Worm (Caenorhabditis elegans) whole organism, young adult: Measurements from ENCODE around the gene F55C9.14.
"Not testable (repeated sequence)": the region's sequence is repeated elsewhere in the genome, so short reads cannot be mapped to it uniquely, and the experiment has no call there.

Source experiments
- B0261.1 ChIP-seq: sonication (generic microtip); optimal IDR thresholded peaks from 2 replicates; lab custom pipeline; 2016; ENCODE audit warnings: mild to moderate bottlenecking, missing genetic modification characterization, moderate library complexity, missing compliant biosample characterization
- C06A6.2 ChIP-seq: fragments of 200-800 bp; sonication (Bioruptor generic); conservative IDR thresholded peaks from 2 replicates; pipeline ENCODE4 v1.3.6; 2022; ENCODE audit warnings: missing genetic modification characterization, missing compliant biosample characterization
- C17E4.6 ChIP-seq: fragments of 200-800 bp; sonication (Bioruptor generic); IDR thresholded peaks from 2 replicates; pipeline ENCODE4 v1.3.6; 2022; ENCODE audit warnings: missing genetic modification reagents, missing genetic modification characterization, missing compliant biosample characterization
- D2030.7 ChIP-seq: fragments of 200-800 bp; sonication (Bioruptor generic); IDR thresholded peaks from 2 replicates; pipeline ENCODE4 v1.3.6; 2022; ENCODE audit warnings: missing genetic modification reagents, missing genetic modification characterization, missing compliant biosample characterization
- F22D6.2 ChIP-seq: sonication (generic microtip); optimal IDR thresholded peaks from 2 replicates; lab custom pipeline; 2016; ENCODE audit warnings: mild to moderate bottlenecking, missing genetic modification characterization, missing compliant biosample characterization
- F57C9.4 ChIP-seq: sonication (generic microtip); optimal IDR thresholded peaks from 2 replicates; lab custom pipeline; 2017; ENCODE audit warnings: mild to moderate bottlenecking, missing genetic modification characterization, missing compliant biosample characterization
- K11D2.4 ChIP-seq: fragments of 200-800 bp; sonication (Bioruptor generic); IDR thresholded peaks from 2 replicates; pipeline ENCODE4 v1.3.6; 2022; ENCODE audit warnings: missing genetic modification reagents, missing genetic modification characterization, missing compliant biosample characterization
- Y53F4B.3 ChIP-seq: fragments of 200-800 bp; sonication (Bioruptor generic); IDR thresholded peaks from 2 replicates; pipeline ENCODE4 v1.3.6; 2022; ENCODE audit warnings: missing genetic modification reagents, missing genetic modification characterization, missing compliant biosample characterization
- Y56A3A.18 ChIP-seq: fragments of 200-800 bp; sonication (Bioruptor generic); IDR thresholded peaks from 2 replicates; pipeline ENCODE4 v1.3.6; 2022; ENCODE audit warnings: missing genetic modification reagents, missing genetic modification characterization, missing compliant biosample characterization
- ZK185.1 ChIP-seq: sonication (generic microtip); optimal IDR thresholded peaks from 2 replicates; lab custom pipeline; 2016; ENCODE audit warnings: mild to moderate bottlenecking, missing genetic modification characterization, missing compliant biosample characterization; ENCODE audit not compliant: poor library complexity, severe bottlenecking
- ama-1 ChIP-seq, 3 experiments: fragments of 150-350 bp in 1 of 3; sonication (generic microtip) in 2 of 3; optimal IDR thresholded peaks; 2 replicates each; lab custom pipeline; 2014 to 2018; ENCODE audit warnings: missing biosample characterization in 2 of 3, missing genetic modification characterization in 2 of 3, missing genetic modification reagents in 2 of 3
- atf-7 ChIP-seq: sonication (generic microtip); optimal IDR thresholded peaks from 2 replicates; lab custom pipeline; 2017; ENCODE audit warnings: mild to moderate bottlenecking, missing genetic modification characterization, missing compliant biosample characterization
- attf-5 ChIP-seq: fragments of 200-800 bp; sonication (Bioruptor generic); optimal IDR thresholded peaks from 2 replicates; lab custom pipeline; 2018; ENCODE audit warnings: mild to moderate bottlenecking, missing genetic modification characterization, missing compliant biosample characterization
- attf-6 ChIP-seq: fragments of 200-800 bp; sonication (Bioruptor generic); IDR thresholded peaks from 2 replicates; pipeline ENCODE4 v1.3.6; 2022; ENCODE audit warnings: missing genetic modification reagents, missing genetic modification characterization, missing compliant biosample characterization
- ceh-27 ChIP-seq: fragments of 200-800 bp; sonication (Bioruptor generic); optimal IDR thresholded peaks from 2 replicates; lab custom pipeline; 2018; ENCODE audit warnings: mild to moderate bottlenecking, missing genetic modification characterization, moderate library complexity, missing compliant biosample characterization
- ceh-40 ChIP-seq: fragments of 200-800 bp; sonication (Bioruptor generic); IDR thresholded peaks from 2 replicates; pipeline ENCODE4 v1.3.6; 2022; ENCODE audit warnings: missing genetic modification characterization, missing compliant biosample characterization
- efl-1 ChIP-seq: fragments of 150-350 bp; optimal IDR thresholded peaks from 2 replicates; lab custom pipeline; 2014; ENCODE audit warnings: missing biosample characterization, missing genetic modification reagents, missing genetic modification characterization
- gei-17 ChIP-seq: fragments of 200-800 bp; sonication (Bioruptor generic); optimal IDR thresholded peaks from 2 replicates; lab custom pipeline; 2018; ENCODE audit warnings: mild to moderate bottlenecking, missing genetic modification characterization, missing compliant biosample characterization
- hlh-26 ChIP-seq: fragments of 200-800 bp; sonication (Bioruptor generic); conservative IDR thresholded peaks from 2 replicates; pipeline ENCODE4 v1.3.6; 2022; ENCODE audit warnings: missing genetic modification reagents, missing genetic modification characterization, missing compliant biosample characterization
- hrde-1 ChIP-seq: sonication (generic microtip); optimal IDR thresholded peaks from 2 replicates; lab custom pipeline; 2016; ENCODE audit warnings: missing genetic modification characterization, mild to moderate bottlenecking, missing compliant biosample characterization, moderate library complexity, missing genotype, missing genetic modification reagents, borderline replicate concordance
- hsf-1 ChIP-seq: fragments of 200-800 bp; sonication (Bioruptor generic); IDR thresholded peaks from 2 replicates; pipeline ENCODE4 v1.3.6; 2022; ENCODE audit warnings: missing genetic modification reagents, missing genetic modification characterization, missing compliant biosample characterization
- let-526 ChIP-seq: fragments of 200-800 bp; sonication (Bioruptor generic); IDR thresholded peaks from 2 replicates; pipeline ENCODE4 v1.3.6; 2022; ENCODE audit warnings: missing genetic modification reagents, missing genetic modification characterization, missing compliant biosample characterization
- lin-40 ChIP-seq: sonication (generic microtip); optimal IDR thresholded peaks from 2 replicates; lab custom pipeline; 2016; ENCODE audit warnings: missing genetic modification characterization, mild to moderate bottlenecking, missing compliant biosample characterization, missing genotype, missing genetic modification reagents
- lir-1 ChIP-seq: fragments of 200-800 bp; sonication (Bioruptor generic); conservative IDR thresholded peaks from 2 replicates; pipeline ENCODE4 v1.3.6; 2022; ENCODE audit warnings: missing genetic modification reagents, missing genetic modification characterization, missing compliant biosample characterization
- lsl-1 ChIP-seq: fragments of 200-800 bp; sonication (Bioruptor generic); optimal IDR thresholded peaks from 2 replicates; lab custom pipeline; 2018; ENCODE audit warnings: mild to moderate bottlenecking, missing genetic modification characterization, moderate library complexity, missing compliant biosample characterization
- madf-10 ChIP-seq: sonication (generic microtip); optimal IDR thresholded peaks from 2 replicates; lab custom pipeline; 2016; ENCODE audit warnings: mild to moderate bottlenecking, missing genetic modification characterization, missing compliant biosample characterization
- mxl-1 ChIP-seq: sonication (generic microtip); optimal IDR thresholded peaks from 2 replicates; lab custom pipeline; 2016; ENCODE audit warnings: missing genetic modification characterization, missing compliant biosample characterization
- nfya-2 ChIP-seq: fragments of 200-800 bp; sonication (Bioruptor generic); IDR thresholded peaks from 2 replicates; pipeline ENCODE4 v1.3.6; 2022; ENCODE audit warnings: missing genetic modification reagents, missing genetic modification characterization, missing compliant biosample characterization
- nhr-179 ChIP-seq: sonication (generic microtip); optimal IDR thresholded peaks from 2 replicates; lab custom pipeline; 2016; ENCODE audit warnings: mild to moderate bottlenecking, missing genetic modification characterization, missing compliant biosample characterization
- nhr-27 ChIP-seq: fragments of 200-800 bp; sonication (Bioruptor generic); optimal IDR thresholded peaks from 2 replicates; lab custom pipeline; 2018; ENCODE audit warnings: mild to moderate bottlenecking, missing genetic modification characterization, moderate library complexity, missing compliant biosample characterization
- nhr-80 ChIP-seq: sonication (generic microtip); optimal IDR thresholded peaks from 2 replicates; lab custom pipeline; 2016; ENCODE audit warnings: missing genetic modification characterization, missing compliant biosample characterization
- snpc-1.3 ChIP-seq: sonication (generic microtip); optimal IDR thresholded peaks from 2 replicates; lab custom pipeline; 2017; ENCODE audit warnings: missing genetic modification characterization, mild to moderate bottlenecking, missing compliant biosample characterization, antibody characterized with exemption, moderate library complexity, missing genotype, missing genetic modification reagents; ENCODE audit not compliant: insufficient read depth
- snpc-3.4 ChIP-seq: sonication (generic microtip); optimal IDR thresholded peaks from 2 replicates; lab custom pipeline; 2017; ENCODE audit warnings: missing genetic modification characterization, mild to moderate bottlenecking, missing compliant biosample characterization, antibody characterized with exemption, moderate library complexity, missing genotype, missing genetic modification reagents
- sptf-2 ChIP-seq: fragments of 200-800 bp; sonication (Bioruptor generic); optimal IDR thresholded peaks from 2 replicates; lab custom pipeline; 2018; ENCODE audit warnings: mild to moderate bottlenecking, missing genetic modification characterization, missing compliant biosample characterization
- xnd-1 ChIP-seq: sonication (generic microtip); optimal IDR thresholded peaks from 2 replicates; lab custom pipeline; 2016; ENCODE audit warnings: missing genotype, missing genetic modification reagents, missing genetic modification characterization, missing compliant biosample characterization
- zim-3 ChIP-seq: sonication (generic microtip); optimal IDR thresholded peaks from 2 replicates; lab custom pipeline; 2017; ENCODE audit warnings: mild to moderate bottlenecking, missing genetic modification characterization, moderate library complexity, missing compliant biosample characterization
- ztf-22 ChIP-seq: fragments of 200-800 bp; sonication (Bioruptor generic); optimal IDR thresholded peaks from 2 replicates; lab custom pipeline; 2018; ENCODE audit warnings: mild to moderate bottlenecking, missing genetic modification characterization, moderate library complexity, missing compliant biosample characterization

The F55C9.14 gene

ce11 chrV:19317058-19317457 is 17.7 kb downstream of the F55C9.14 start, which contains the start of gene srh-208:
Gene srh-208 (plus strand): TSS chrV:19317358.
- not testable (repeated sequence) for TF ChIP-seq ztf-22 (GFP tag; lab: Kevin White, UChicago); ZK185.1 (tag; lab: Kevin White, UChicago); xnd-1 (tag; lab: Kevin White, UChicago)

DNA sequence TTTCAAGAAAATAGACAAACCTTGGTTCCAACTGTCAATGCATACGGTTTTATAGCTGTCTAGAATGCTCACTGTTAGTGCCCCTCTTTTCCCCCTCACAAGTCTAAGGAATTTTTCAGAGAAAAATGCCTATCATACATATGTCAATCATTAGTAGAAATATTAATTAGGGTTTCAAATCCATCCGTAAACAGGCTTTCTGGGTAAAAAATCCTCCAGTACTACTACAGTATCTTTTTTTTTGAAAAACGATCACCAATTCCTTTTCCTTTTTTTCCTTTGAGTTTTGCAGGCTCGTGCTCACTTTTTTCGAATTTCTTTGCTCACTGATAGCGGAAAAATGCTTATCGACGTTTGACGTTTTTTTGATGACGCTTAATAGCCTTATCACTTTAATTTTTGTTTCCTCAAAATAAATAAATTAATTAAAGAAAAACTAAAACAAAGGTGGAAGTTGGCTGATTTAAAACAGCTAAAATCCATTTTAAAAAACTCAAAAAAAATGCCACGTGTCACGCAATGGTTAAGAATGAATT is 20.2 kb downstream of the F55C9.14 start, which contains the start of gene C43D7.7:
Gene C43D7.7, minus strand, starts transcription at position 51 of the 536 bp plus-strand sequence.
- peak; percentile 36 for TF ChIP-seq nhr-80 (tag; lab: Kevin White, UChicago)
- no peak for TF ChIP-seq sptf-2 (GFP tag; lab: Kevin White, UChicago)
- TF ChIP-seq, all 124 proteins: peak for 1

- no peak for TF ChIP-seq nfya-2 (GFP tag; lab: Robert Waterston, UW)
Measured at ce11 chrV:19320385-19320784, 21.0 kb downstream of the F55C9.14 start, which contains the start of gene sdz-6. Gene sdz-6 (plus strand): TSS chrV:19320613.

DNA sequence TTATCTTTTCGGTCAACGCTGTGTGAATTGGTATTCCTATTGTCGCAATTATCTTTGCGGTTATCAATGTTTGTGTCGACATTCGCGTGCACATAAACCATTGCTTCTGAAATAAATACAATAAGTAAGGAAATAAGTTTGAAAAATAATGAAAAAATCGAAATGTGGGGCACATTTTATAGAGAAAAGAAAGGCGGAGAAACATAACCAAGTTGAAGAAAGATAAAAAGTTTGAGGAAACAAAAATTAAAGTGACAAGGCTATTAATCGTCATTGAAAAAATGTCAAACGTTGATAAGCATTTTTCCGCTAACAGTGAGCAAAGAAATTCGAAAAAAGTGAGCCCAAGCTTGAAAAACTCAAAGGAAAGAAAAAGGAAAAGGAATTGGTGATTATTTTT is 23.0 kb downstream of the F55C9.14 start, which contains the start of gene C43D7.4:
Gene C43D7.4, minus strand, starts transcription at position 101 of the 400 bp plus-strand sequence.
- TF ChIP-seq snpc-1.3 (tag; lab: Kevin White, UChicago) = no peak

DNA sequence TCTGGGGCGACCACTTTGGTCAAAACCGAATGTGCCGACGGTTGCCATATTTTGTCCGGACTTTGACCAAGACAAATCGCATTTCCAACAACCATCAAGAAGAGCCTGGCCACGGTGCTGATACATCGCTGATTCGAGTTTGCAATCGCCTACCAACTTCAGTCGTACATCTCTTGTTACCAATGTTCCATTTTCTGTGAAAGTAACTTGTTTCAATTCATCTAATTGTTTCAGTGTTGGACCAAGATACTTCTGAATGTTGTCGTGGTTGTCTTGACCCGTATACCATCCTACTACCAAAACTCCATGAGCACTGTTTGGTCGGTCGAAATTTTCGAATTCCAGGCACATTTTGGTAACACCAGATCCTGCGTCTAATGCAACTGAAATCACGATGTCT is 26.1 kb downstream of the F55C9.14 start:
- TF ChIP-seq ceh-27 = no peak
- no peak for TF ChIP-seq ama-1 (optimal IDR thresholded peaks at IDR 0.05; lab: Kevin White, UChicago)
- TF ChIP-seq ama-1 (GFP tag; optimal IDR thresholded peaks at IDR 0.05; lab: Kevin White, UChicago) = no peak
- TF ChIP-seq lin-40 (tag; lab: Kevin White, UChicago) = no peak
- no peak for TF ChIP-seq ztf-22 (GFP tag; lab: Kevin White, UChicago)
- no peak for TF ChIP-seq snpc-1.3 (tag; lab: Kevin White, UChicago)
- no peak for TF ChIP-seq hrde-1 (tag; lab: Kevin White, UChicago)
- TF ChIP-seq lir-1 = no peak
- no peak for TF ChIP-seq B0261.1
- no peak for TF ChIP-seq nhr-179
- no peak for TF ChIP-seq lsl-1
- no peak for TF ChIP-seq C06A6.2 (GFP tag; lab: Robert Waterston, UW)
- no peak for TF ChIP-seq Y56A3A.18 (GFP tag; lab: Robert Waterston, UW)
- TF ChIP-seq C17E4.6 = no peak
- no peak for TF ChIP-seq attf-6 (GFP tag; lab: Robert Waterston, UW)
- TF ChIP-seq F57C9.4 (tag; lab: Kevin White, UChicago) = no peak
- no peak for TF ChIP-seq atf-7
- TF ChIP-seq, all 124 proteins: peak for 0

DNA sequence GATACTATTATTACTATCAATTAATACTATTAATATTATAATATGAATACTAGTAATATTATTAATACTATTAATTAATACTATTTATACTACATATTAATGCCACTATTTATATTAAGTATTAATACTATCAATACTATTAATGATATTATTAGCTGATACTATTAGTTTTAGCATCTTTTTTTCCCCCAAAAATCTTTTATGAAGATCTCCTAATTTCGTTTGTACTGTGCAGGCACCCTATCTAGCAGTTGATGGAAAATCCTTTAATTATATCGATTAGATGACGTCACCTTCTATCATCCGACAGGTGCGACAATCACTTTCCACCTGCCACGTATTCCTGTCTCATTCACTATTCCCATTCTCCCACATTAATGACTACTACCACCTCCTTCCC is 29.9 kb downstream of the F55C9.14 start, which contains the start of gene fbxb-65:
Gene fbxb-65, plus strand, starts transcription at position 301 of the 400 bp plus-strand sequence.
- TF ChIP-seq F22D6.2 (tag; lab: Kevin White, UChicago) (no peak), nhr-27 (tag; lab: Kevin White, UChicago) (no peak), attf-5 (no peak), Y53F4B.3 (GFP tag; lab: Robert Waterston, UW) (no peak), let-526 (GFP tag; lab: Robert Waterston, UW) (no peak), zim-3 (tag; lab: Kevin White, UChicago) (no peak), hsf-1 (GFP tag; lab: Robert Waterston, UW) (no peak), hlh-26 (GFP tag; lab: Robert Waterston, UW) (no peak), madf-10 (tag; lab: Kevin White, UChicago) (no peak), ceh-40 (no peak), snpc-3.4 (tag; lab: Kevin White, UChicago) (no peak), snpc-1.3 (tag; lab: Kevin White, UChicago) (no peak), mxl-1 (no peak), D2030.7 (GFP tag; lab: Robert Waterston, UW) (no peak), efl-1 (GFP tag; lab: Kevin White, UChicago) (no peak), K11D2.4 (GFP tag; lab: Robert Waterston, UW) (no peak), lir-1 (no peak), gei-17 (GFP tag; lab: Kevin White, UChicago) (no peak)
